Fruit fly (Drosophila melanogaster): ENCODE results near the gene mRpS24.

mRpS24 gene

DNA sequence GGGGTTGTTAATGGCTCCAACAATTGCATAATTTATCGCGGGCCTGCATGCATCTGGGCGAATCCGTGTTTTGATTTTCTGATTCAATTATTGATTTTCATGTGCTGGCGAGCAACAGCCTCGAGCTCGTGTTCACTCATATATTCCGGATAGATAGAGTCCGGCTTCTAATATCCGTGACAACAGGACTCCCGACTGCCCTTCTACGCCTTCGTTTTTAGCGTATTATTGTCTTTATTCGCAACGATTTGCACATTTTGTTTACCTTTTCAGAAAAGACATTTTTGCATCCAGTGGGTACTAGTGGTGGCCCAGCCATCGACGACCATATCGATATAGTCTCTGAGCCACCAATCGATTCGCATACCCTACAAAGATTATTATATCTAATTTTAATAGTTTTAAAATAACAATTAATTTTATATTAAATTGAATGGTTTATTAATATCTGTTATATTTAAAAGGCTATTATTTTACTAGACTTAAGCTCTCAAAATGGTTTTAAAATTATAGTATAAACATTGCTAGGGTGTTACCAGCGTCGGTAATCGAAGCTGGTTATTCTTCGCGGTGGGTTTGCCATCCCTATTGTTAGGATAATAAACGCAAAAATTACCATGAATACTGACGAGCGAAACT is 2.1 kb downstream of the mRpS24 start, which contains the start of the genes Myo95E and TBC1d7 (continued):
- peak; percentile 80 for TF ChIP-seq CG2116 (GFP tag; optimal IDR thresholded peaks at IDR 0.05)
- peak; percentile 69 for TF ChIP-seq toy (GFP tag; IDR thresholded peaks at IDR 0.05)
- peak; percentile 89 for TF ChIP-seq peb (GFP tag; IDR thresholded peaks at IDR 0.05)
- TF ChIP-seq CG13624 (GFP tag; optimal IDR thresholded peaks at IDR 0.05): peak; percentile 55
- TF ChIP-seq pros (GFP tag; optimal IDR thresholded peaks at IDR 0.05): no peak
- no peak for TF ChIP-seq TFAM (GFP tag; optimal IDR thresholded peaks at IDR 0.05)
- TF ChIP-seq Kr (GFP tag; optimal IDR thresholded peaks at IDR 0.05): no peak
- peak; percentile 91 for TF ChIP-seq CG8924 (tag; optimal IDR thresholded peaks at IDR 0.05)
- TF ChIP-seq CG8765 (GFP tag; IDR thresholded peaks at IDR 0.05): peak; percentile 78
- peak; percentile 7 for TF ChIP-seq tx (GFP tag; optimal IDR thresholded peaks at IDR 0.05)
- TF ChIP-seq fru (optimal IDR thresholded peaks at IDR 0.05): no peak
- TF ChIP-seq Lpt (GFP tag; optimal IDR thresholded peaks at IDR 0.05): no peak
- TF ChIP-seq Sry-β (GFP tag; optimal IDR thresholded peaks at IDR 0.05): peak; percentile 64
- peak; percentile 48 for TF ChIP-seq Elba2 (GFP tag; optimal IDR thresholded peaks at IDR 0.05)
- TF ChIP-seq Six4 (GFP tag; optimal IDR thresholded peaks at IDR 0.05): peak; percentile 76
- TF ChIP-seq CG13424 (tag; optimal IDR thresholded peaks at IDR 0.05): peak; percentile 90
- peak; percentile 71; the same call in 2 of the 3 replicates for TF ChIP-seq CG34224 (GFP tag; IDR thresholded peaks at IDR 0.05; ENCODE audit: partially characterized antibody)
- TF ChIP-seq CG32772 (GFP tag; IDR thresholded peaks at IDR 0.05): peak; percentile 93
- peak; percentile 95 for TF ChIP-seq CG12391 (tag; optimal IDR thresholded peaks at IDR 0.05)
- TF ChIP-seq psq (GFP tag; optimal IDR thresholded peaks at IDR 0.05): peak; percentile 35
- peak; percentile 27 for TF ChIP-seq Antp (GFP tag; optimal IDR thresholded peaks at IDR 0.05)
- TF ChIP-seq ara (GFP tag; IDR thresholded peaks at IDR 0.05): peak; percentile 94
- TF ChIP-seq Lhr (GFP tag; optimal IDR thresholded peaks at IDR 0.05): no peak
- no peak for TF ChIP-seq Nf-YC (tag; optimal IDR thresholded peaks at IDR 0.05)
- TF ChIP-seq CG12744 (GFP tag; optimal IDR thresholded peaks at IDR 0.05): no peak
- TF ChIP-seq CG17361 (GFP tag; IDR thresholded peaks at IDR 0.05): peak; percentile 92
- peak; percentile 18 for TF ChIP-seq CG9609 (GFP tag; optimal IDR thresholded peaks at IDR 0.05)
- TF ChIP-seq unc-4 (GFP tag; IDR thresholded peaks at IDR 0.05; ENCODE audit: partially characterized antibody): peak; percentile 81
- peak; percentile 99 for TF ChIP-seq row (GFP tag; IDR thresholded peaks at IDR 0.05)
- TF ChIP-seq Hr39 (optimal IDR thresholded peaks at IDR 0.05): no peak
- TF ChIP-seq en (GFP tag; optimal IDR thresholded peaks at IDR 0.05): no peak
- TF ChIP-seq sna (GFP tag; IDR thresholded peaks at IDR 0.05; ENCODE audit: partially characterized antibody): peak; percentile 66; the same call in 1 of the 2 replicates
- no peak for TF ChIP-seq CG1529 (GFP tag; optimal IDR thresholded peaks at IDR 0.05)
- no peak for TF ChIP-seq zf30C (GFP tag; optimal IDR thresholded peaks at IDR 0.05)
- no peak for TF ChIP-seq CG5180 (GFP tag; optimal IDR thresholded peaks at IDR 0.05)
- no peak for TF ChIP-seq Blimp-1 (GFP tag; optimal IDR thresholded peaks at IDR 0.05)
- TF ChIP-seq sim (GFP tag; IDR thresholded peaks at IDR 0.05): 0 out of 2 replicates have a peak, but pooled peaks have one; percentile 72
- TF ChIP-seq Usf (GFP tag; optimal IDR thresholded peaks at IDR 0.05): peak; percentile 72
- TF ChIP-seq MBD-R2 (GFP tag; IDR thresholded peaks at IDR 0.05): peak; percentile 93
- TF ChIP-seq Drgx (GFP tag; IDR thresholded peaks at IDR 0.05): peak; percentile 89
- TF ChIP-seq aop (GFP tag; IDR thresholded peaks at IDR 0.05): peak; percentile 49; the same call in 1 of the 2 replicates
- TF ChIP-seq danr (GFP tag; IDR thresholded peaks at IDR 0.05): peak; percentile 95
- TF ChIP-seq CG1647 (GFP tag; optimal IDR thresholded peaks at IDR 0.05): peak; percentile 53
- peak; percentile 61 for TF ChIP-seq B-H2 (GFP tag; optimal IDR thresholded peaks at IDR 0.05)
- peak; percentile 26 for TF ChIP-seq CG3065 (GFP tag; optimal IDR thresholded peaks at IDR 0.05)
- TF ChIP-seq btn (GFP tag; optimal IDR thresholded peaks at IDR 0.05): no peak
- peak; percentile 59; the same call in 1 of the 3 replicates for TF ChIP-seq vnd (GFP tag; IDR thresholded peaks at IDR 0.05; ENCODE audit: partially characterized antibody)
- TF ChIP-seq HLH4C (GFP tag; IDR thresholded peaks at IDR 0.05; ENCODE audit: partially characterized antibody): peak; percentile 55; the same call in 1 of the 3 replicates
- peak; percentile 88 for TF ChIP-seq Dll (GFP tag; IDR thresholded peaks at IDR 0.05; ENCODE audit: partially characterized antibody)
- peak; percentile 90 for TF ChIP-seq ci (GFP tag; IDR thresholded peaks at IDR 0.05)
